Worm (Caenorhabditis elegans) whole organism, L1 larva: ENCODE data around the gene letm-1.

ENCODE experiments used
- aly-2 ChIP-seq: fragments of 150-350 bp; optimal IDR thresholded peaks from 2 replicates; lab custom pipeline; 2014; ENCODE audit warnings: missing biosample characterization, missing genetic modification characterization
- blmp-1 ChIP-seq: fragments of 150-350 bp; optimal IDR thresholded peaks from 2 replicates; lab custom pipeline; 2014; ENCODE audit warnings: missing biosample characterization, missing genetic modification characterization
- ceh-88 ChIP-seq: fragments of 200-800 bp; sonication (Bioruptor generic); IDR thresholded peaks from 2 replicates; pipeline ENCODE4 v1.3.6; 2022; ENCODE audit warnings: missing genetic modification characterization, missing compliant biosample characterization
- egl-27 ChIP-seq, 2 experiments: fragments of 150-350 bp in 1 of 2; sonication (generic microtip); optimal IDR thresholded peaks; 3 replicates each; lab custom pipeline; 2017 to 2018; ENCODE audit warnings: missing biosample characterization in 2 of 2, missing genetic modification characterization in 2 of 2, missing genetic modification reagents in 2 of 2
- fkh-8 ChIP-seq: sonication (generic microtip); optimal IDR thresholded peaks from 2 replicates; lab custom pipeline; 2016; ENCODE audit warnings: mild to moderate bottlenecking, missing genetic modification characterization, missing compliant biosample characterization
- lin-13 ChIP-seq: fragments of 150-350 bp; optimal IDR thresholded peaks from 2 replicates; lab custom pipeline; 2014; ENCODE audit warnings: missing biosample characterization, missing genetic modification reagents, missing genetic modification characterization
- lir-3 ChIP-seq: sonication (generic microtip); optimal IDR thresholded peaks from 2 replicates; lab custom pipeline; 2016; ENCODE audit warnings: mild to moderate bottlenecking, missing genetic modification characterization, moderate library complexity, missing compliant biosample characterization; ENCODE audit not compliant: poor library complexity
- nhr-237 ChIP-seq: fragments of 150-350 bp; optimal IDR thresholded peaks from 2 replicates; lab custom pipeline; 2014; ENCODE audit warnings: missing biosample characterization, missing genetic modification characterization
- sptf-1 ChIP-seq: fragments of 150-350 bp; optimal IDR thresholded peaks from 2 replicates; lab custom pipeline; 2014; ENCODE audit warnings: missing biosample characterization, missing genetic modification characterization
- unc-62 ChIP-seq: fragments of 150-350 bp; optimal IDR thresholded peaks from 2 replicates; lab custom pipeline; 2014; ENCODE audit warnings: missing biosample characterization, missing genetic modification reagents, missing genetic modification characterization
- ztf-4 ChIP-seq: fragments of 150-350 bp; optimal IDR thresholded peaks from 2 replicates; lab custom pipeline; 2014; ENCODE audit warnings: missing biosample characterization, missing genetic modification characterization

DNA sequence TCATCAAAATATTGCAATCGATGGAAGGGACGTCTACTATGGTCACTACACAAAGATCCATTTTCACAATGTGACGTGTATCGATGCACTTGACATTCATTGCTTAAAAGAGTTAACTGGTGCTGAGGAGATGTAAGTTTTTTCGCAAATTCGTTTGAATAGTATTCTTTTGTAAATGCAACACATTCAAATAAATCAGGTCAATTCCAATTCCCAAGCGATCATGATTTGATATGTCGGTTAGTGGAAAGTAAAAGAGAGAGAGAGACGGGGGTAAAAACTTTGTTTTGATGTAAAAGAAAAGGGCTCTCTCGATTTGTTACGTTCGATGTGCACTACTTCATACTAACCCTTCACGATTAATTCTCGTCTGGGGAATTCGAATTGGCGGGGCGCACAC is 29.2 kb downstream of the letm-1 start:
- TF ChIP-seq unc-62 (GFP tag; lab: Kevin White, UChicago) (no peak), blmp-1 (tag; lab: Kevin White, UChicago) (no peak), egl-27 (tag; optimal IDR thresholded peaks at IDR 0.05; lab: Kevin White, UChicago) (no peak), fkh-8 (tag; lab: Kevin White, UChicago) (no peak), lir-3 (tag; lab: Kevin White, UChicago) (no peak), lin-13 (no peak), ztf-4 (tag; lab: Kevin White, UChicago) (no peak), ceh-88 (GFP tag; lab: Robert Waterston, UW) (no peak), sptf-1 (tag; lab: Kevin White, UChicago) (no peak), nhr-237 (no peak), aly-2 (no peak)
